Worm (Caenorhabditis elegans) whole organism, early embryonic: ENCODE data around the gene F09E5.14.

Experiments used
- B0310.2 ChIP-seq: sonication (generic microtip); optimal IDR thresholded peaks from 2 replicates; lab custom pipeline; 2016; ENCODE audit warnings: mild to moderate bottlenecking, missing genetic modification characterization, missing compliant biosample characterization
- ama-1 ChIP-seq: fragments of 150-350 bp; optimal IDR thresholded peaks from 2 replicates; lab custom pipeline; 2014
- ets-7 ChIP-seq: sonication (generic microtip); optimal IDR thresholded peaks from 2 replicates; lab custom pipeline; 2016; ENCODE audit warnings: missing genotype, missing genetic modification characterization, missing compliant biosample characterization
- flt-1 ChIP-seq: fragments of 200-800 bp; sonication (Bioruptor generic); IDR thresholded peaks from 2 replicates; pipeline ENCODE4 v1.3.6; 2022; ENCODE audit warnings: missing genetic modification characterization, missing compliant biosample characterization
- hmg-4 ChIP-seq: fragments of 200-800 bp; sonication (Bioruptor generic); optimal IDR thresholded peaks from 2 replicates; lab custom pipeline; 2018; ENCODE audit warnings: mild to moderate bottlenecking, missing genetic modification characterization, missing compliant biosample characterization
- hnd-1 ChIP-seq: sonication (generic microtip); optimal IDR thresholded peaks from 2 replicates; lab custom pipeline; 2016; ENCODE audit warnings: missing genetic modification characterization, missing compliant biosample characterization
- pes-1 ChIP-seq: fragments of 200-800 bp; sonication (Bioruptor generic); IDR thresholded peaks from 2 replicates; pipeline ENCODE4 v1.3.6; 2022; ENCODE audit warnings: missing genetic modification reagents, missing genetic modification characterization, missing compliant biosample characterization
- scrt-1 ChIP-seq: fragments of 200-800 bp; sonication (Bioruptor generic); IDR thresholded peaks from 2 replicates; pipeline ENCODE4 v1.3.6; 2022; ENCODE audit warnings: missing genetic modification characterization, missing compliant biosample characterization
- sea-1 ChIP-seq: fragments of 200-800 bp; sonication (Bioruptor generic); conservative IDR thresholded peaks from 2 replicates; pipeline ENCODE4 v1.3.6; 2022; ENCODE audit warnings: missing genetic modification characterization, missing compliant biosample characterization

ce11 chrII:5335370-5336034 is 9.2 kb downstream of the F09E5.14 start:
- no peak for TF ChIP-seq sea-1 (GFP tag; lab: Robert Waterston, UW)
- no peak for TF ChIP-seq ama-1 (lab: Kevin White, UChicago)
- no peak for TF ChIP-seq hnd-1 (tag; lab: Kevin White, UChicago)
- TF ChIP-seq scrt-1 (GFP tag; lab: Robert Waterston, UW), result no peak
- no peak for TF ChIP-seq pes-1 (GFP tag; lab: Robert Waterston, UW)
- TF ChIP-seq ets-7 (tag; lab: Kevin White, UChicago), result no peak
- TF ChIP-seq flt-1 (GFP tag; lab: Robert Waterston, UW), result no peak
- no peak for TF ChIP-seq B0310.2 (tag; lab: Kevin White, UChicago)
- no peak for TF ChIP-seq hmg-4 (GFP tag; lab: Kevin White, UChicago)
